Worm (Caenorhabditis elegans) whole organism, L1 larva: ENCODE data around the gene F42A6.1.

ENCODE experiments used
- F16B12.6 ChIP-seq: fragments of 150-350 bp; optimal IDR thresholded peaks from 2 replicates; lab custom pipeline; 2014; ENCODE audit warnings: missing biosample characterization, missing genetic modification characterization
- ceh-82 ChIP-seq, 3 experiments: fragments of 150-350 bp in 1 of 3; sonication (generic microtip) in 2 of 3; optimal IDR thresholded peaks; 2 replicates each; lab custom pipeline; 2014 to 2017; ENCODE audit warnings: missing biosample characterization in 3 of 3, missing genetic modification characterization in 3 of 3
- ces-1 ChIP-seq: fragments of 150-350 bp; optimal IDR thresholded peaks from 2 replicates; lab custom pipeline; 2014; ENCODE audit warnings: missing biosample characterization, missing genetic modification reagents, missing genetic modification characterization
- egl-27 ChIP-seq, 2 experiments: fragments of 150-350 bp in 1 of 2; sonication (generic microtip); optimal IDR thresholded peaks; 3 replicates each; lab custom pipeline; 2017 to 2018; ENCODE audit warnings: missing biosample characterization in 2 of 2, missing genetic modification characterization in 2 of 2, missing genetic modification reagents in 2 of 2
- ets-5 ChIP-seq: fragments of 200-800 bp; sonication (Bioruptor generic); IDR thresholded peaks from 2 replicates; pipeline ENCODE4 v1.3.6; 2022; ENCODE audit warnings: missing genetic modification characterization, missing compliant biosample characterization
- lin-13 ChIP-seq: fragments of 150-350 bp; optimal IDR thresholded peaks from 2 replicates; lab custom pipeline; 2014; ENCODE audit warnings: missing biosample characterization, missing genetic modification reagents, missing genetic modification characterization
- lir-3 ChIP-seq: sonication (generic microtip); optimal IDR thresholded peaks from 2 replicates; lab custom pipeline; 2016; ENCODE audit warnings: mild to moderate bottlenecking, missing genetic modification characterization, moderate library complexity, missing compliant biosample characterization; ENCODE audit not compliant: poor library complexity
- nhr-12 ChIP-seq: sonication (generic microtip); optimal IDR thresholded peaks from 2 replicates; lab custom pipeline; 2017; ENCODE audit warnings: missing biosample characterization, missing genetic modification characterization
- nhr-77 ChIP-seq: fragments of 150-350 bp; optimal IDR thresholded peaks from 2 replicates; lab custom pipeline; 2014; ENCODE audit warnings: missing biosample characterization, missing genetic modification characterization
- nhr-84 ChIP-seq: sonication (generic microtip); optimal IDR thresholded peaks from 2 replicates; lab custom pipeline; 2017; ENCODE audit warnings: missing biosample characterization, missing genetic modification characterization
- pax-3 ChIP-seq: fragments of 200-800 bp; sonication (Bioruptor generic); optimal IDR thresholded peaks from 2 replicates; lab custom pipeline; 2018; ENCODE audit warnings: mild to moderate bottlenecking, missing genetic modification characterization, moderate library complexity, missing compliant biosample characterization
- pqm-1 ChIP-seq: sonication (generic microtip); optimal IDR thresholded peaks from 3 replicates; lab custom pipeline; 2017; ENCODE audit warnings: missing biosample characterization, missing genetic modification characterization
- snpc-4 ChIP-seq: fragments of 150-350 bp; optimal IDR thresholded peaks from 2 replicates; lab custom pipeline; 2014; ENCODE audit warnings: missing biosample characterization, missing genetic modification characterization
- unc-86 ChIP-seq: sonication (generic microtip); optimal IDR thresholded peaks from 2 replicates; lab custom pipeline; 2016; ENCODE audit warnings: missing genetic modification characterization, missing compliant biosample characterization

DNA sequence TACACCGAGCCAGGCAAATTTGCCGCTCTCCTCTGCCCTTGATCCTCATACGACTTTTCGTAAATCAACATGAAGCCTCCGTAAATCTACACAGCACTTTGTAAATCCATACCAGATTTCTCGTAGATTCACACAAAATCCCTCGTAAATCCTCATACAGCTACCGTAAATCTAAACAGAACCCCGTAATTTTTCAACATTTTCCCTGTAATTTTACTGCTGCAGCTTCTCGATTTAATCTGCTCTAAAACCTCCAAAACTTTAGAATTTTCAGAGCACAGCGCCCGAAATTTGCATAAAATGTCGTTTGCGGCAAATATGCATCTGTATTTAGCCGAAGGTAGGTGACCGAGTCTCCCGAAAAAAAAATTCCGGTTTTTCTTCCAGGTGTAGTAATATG is at the start of gene F42A6.1:
- TF ChIP-seq pqm-1 (tag; lab: Kevin White, UChicago) = no peak
- no peak for TF ChIP-seq lir-3 (tag; lab: Kevin White, UChicago)
- no peak for TF ChIP-seq nhr-12 (tag; lab: Kevin White, UChicago)
- TF ChIP-seq egl-27 (tag; optimal IDR thresholded peaks at IDR 0.05; lab: Kevin White, UChicago) = no peak
- TF ChIP-seq unc-86 (tag; lab: Kevin White, UChicago) = no peak
- no peak for TF ChIP-seq ceh-82 (tag; optimal IDR thresholded peaks at IDR 0.05; lab: Kevin White, UChicago)
- TF ChIP-seq ets-5 (GFP tag; lab: Robert Waterston, UW) = no peak
- no peak for TF ChIP-seq lin-13
- TF ChIP-seq snpc-4 (tag; lab: Kevin White, UChicago) = no peak
- TF ChIP-seq nhr-77 (tag; lab: Kevin White, UChicago) = no peak
- no peak for TF ChIP-seq F16B12.6
- no peak for TF ChIP-seq nhr-84 (tag; lab: Kevin White, UChicago)
- no peak for TF ChIP-seq ces-1 (GFP tag; lab: Kevin White, UChicago)
- TF ChIP-seq pax-3 (tag; lab: Kevin White, UChicago) = no peak
